Fruit fly (Drosophila melanogaster): Measurements from ENCODE around the gene CG31926.

DNA sequence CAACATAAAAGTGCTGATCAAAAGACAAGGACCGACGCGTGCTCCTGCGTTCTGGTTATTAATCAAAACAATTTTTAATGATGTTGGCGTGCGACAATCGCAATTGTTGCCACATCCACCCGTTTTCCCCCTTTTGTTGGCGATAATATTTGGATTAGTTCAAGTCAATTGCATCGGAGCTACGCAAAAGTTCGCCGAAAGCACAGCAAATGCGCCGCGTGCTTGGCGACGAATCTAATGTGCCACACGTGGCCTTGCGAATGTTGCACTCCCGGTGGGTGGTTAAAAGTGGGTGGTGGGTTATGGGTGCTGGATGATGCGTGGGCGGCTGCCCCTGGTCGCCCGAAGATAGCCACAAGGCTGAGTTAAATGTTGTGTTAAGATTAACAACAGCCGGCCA lies 47.6 kb upstream of the CG31926 start:
- TF ChIP-seq EcR (GFP tag; optimal IDR thresholded peaks at IDR 0.05), result no peak
- no peak for TF ChIP-seq rn (GFP tag; IDR thresholded peaks at IDR 0.05)
- TF ChIP-seq fd96Ca (GFP tag; IDR thresholded peaks at IDR 0.05), result no peak
- no peak for TF ChIP-seq CG14655 (GFP tag; optimal IDR thresholded peaks at IDR 0.05)
- no peak for TF ChIP-seq CG17806 (tag; optimal IDR thresholded peaks at IDR 0.05)

All from whole organism, pupa.